Worm (Caenorhabditis elegans): Measurements from ENCODE around the gene spin-3.

DNA sequence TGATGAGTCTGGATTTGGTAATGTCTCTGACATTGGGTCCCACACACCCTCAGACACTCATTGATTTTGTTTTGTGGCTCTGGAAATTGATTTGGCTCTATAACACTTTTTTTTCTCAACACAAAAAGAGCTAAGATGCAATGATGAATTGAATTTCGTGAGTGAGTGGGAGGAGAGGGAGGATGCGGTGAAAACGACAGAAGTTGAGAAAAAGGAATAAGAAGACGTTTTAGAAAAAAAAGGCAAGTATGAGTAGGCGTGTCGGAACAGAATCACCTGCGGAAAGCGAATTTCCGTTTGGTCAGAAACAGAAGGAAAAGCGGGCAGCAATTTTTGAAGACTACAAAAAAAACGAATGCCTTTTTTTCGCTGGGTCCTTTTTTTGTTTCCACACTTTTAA lies 25.7 kb downstream of the spin-3 start:
- TF ChIP-seq unc-39 (tag; optimal IDR thresholded peaks at IDR 0.05) (no peak), ceh-82 (tag; optimal IDR thresholded peaks at IDR 0.05) (no peak), R02D3.7 (tag; optimal IDR thresholded peaks at IDR 0.05) (no peak), egl-27 (tag; optimal IDR thresholded peaks at IDR 0.05) (no peak), tbx-2 (tag; optimal IDR thresholded peaks at IDR 0.05) (no peak), unc-62 (GFP tag; optimal IDR thresholded peaks at IDR 0.05) (no peak), fos-1 (tag; optimal IDR thresholded peaks at IDR 0.05) (no peak), nhr-237 (tag; optimal IDR thresholded peaks at IDR 0.05) (no peak)

Data from whole organism, L3 larva.